Worm (Caenorhabditis elegans) whole organism, late embryonic: ENCODE results near the gene dod-24.

Source experiments
- fkh-10 ChIP-seq: fragments of 150-350 bp; optimal IDR thresholded peaks from 2 replicates; lab custom pipeline; 2014; ENCODE audit warnings: missing biosample characterization, missing genetic modification reagents, missing genetic modification characterization
- hlh-15 ChIP-seq: sonication (generic microtip); optimal IDR thresholded peaks from 2 replicates; lab custom pipeline; 2016; ENCODE audit warnings: missing genetic modification characterization, missing compliant biosample characterization
- hlh-30 ChIP-seq: sonication (generic microtip); optimal IDR thresholded peaks from 2 replicates; lab custom pipeline; 2017; ENCODE audit warnings: antibody characterized with exemption, missing genetic modification characterization, missing compliant biosample characterization; ENCODE audit not compliant: insufficient read depth
- hlh-8 ChIP-seq: sonication (generic microtip); optimal IDR thresholded peaks from 2 replicates; lab custom pipeline; 2016; ENCODE audit warnings: missing genotype, missing genetic modification characterization, missing compliant biosample characterization
- lin-11 ChIP-seq: fragments of 200-800 bp; sonication (Bioruptor generic); optimal IDR thresholded peaks from 2 replicates; lab custom pipeline; 2018; ENCODE audit warnings: mild to moderate bottlenecking, missing genetic modification characterization, missing compliant biosample characterization
- rnt-1 ChIP-seq: sonication (generic microtip); optimal IDR thresholded peaks from 2 replicates; lab custom pipeline; 2016; ENCODE audit warnings: missing genetic modification characterization, missing compliant biosample characterization
- tbx-2 ChIP-seq: sonication (generic microtip); optimal IDR thresholded peaks from 2 replicates; lab custom pipeline; 2016; ENCODE audit warnings: missing genetic modification characterization, missing compliant biosample characterization
- ttx-3 ChIP-seq: sonication (generic microtip); optimal IDR thresholded peaks from 2 replicates; lab custom pipeline; 2016; ENCODE audit warnings: missing genetic modification reagents, missing genetic modification characterization, missing compliant biosample characterization

DNA sequence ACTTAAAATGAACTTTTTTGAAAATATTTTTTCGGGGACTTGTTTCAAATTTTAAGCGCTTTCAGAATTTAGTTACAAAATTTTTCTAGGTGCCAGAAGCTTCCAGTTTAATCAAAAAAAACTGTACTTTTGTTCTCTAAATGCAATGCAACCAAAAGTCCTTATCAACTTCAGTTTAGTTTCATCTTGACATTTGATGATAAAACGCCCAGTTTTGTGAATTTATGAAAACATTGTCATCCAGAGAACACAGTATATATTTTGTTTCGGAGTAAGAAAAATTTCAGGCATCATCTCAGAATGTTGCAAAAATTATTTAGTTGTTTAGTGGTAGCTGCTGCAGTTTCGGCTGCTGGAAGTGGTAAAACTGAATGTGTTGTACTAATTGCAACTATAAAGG, 16.6 kb upstream of the dod-24 start, which contains the start of gene F55G11.6:
- TF ChIP-seq tbx-2 (tag; lab: Kevin White, UChicago) = no peak
- no peak for TF ChIP-seq rnt-1 (tag; lab: Kevin White, UChicago)
- TF ChIP-seq fkh-10 (GFP tag; lab: Kevin White, UChicago) = no peak
- no peak for TF ChIP-seq hlh-8 (tag; lab: Kevin White, UChicago)
- TF ChIP-seq ttx-3 (tag; lab: Kevin White, UChicago) = no peak
- no peak for TF ChIP-seq hlh-15
- TF ChIP-seq lin-11 (tag; lab: Kevin White, UChicago) = no peak
- no peak for TF ChIP-seq hlh-30
